Worm (Caenorhabditis elegans): ENCODE data around the gene fut-2.

Gene fut-2

DNA sequence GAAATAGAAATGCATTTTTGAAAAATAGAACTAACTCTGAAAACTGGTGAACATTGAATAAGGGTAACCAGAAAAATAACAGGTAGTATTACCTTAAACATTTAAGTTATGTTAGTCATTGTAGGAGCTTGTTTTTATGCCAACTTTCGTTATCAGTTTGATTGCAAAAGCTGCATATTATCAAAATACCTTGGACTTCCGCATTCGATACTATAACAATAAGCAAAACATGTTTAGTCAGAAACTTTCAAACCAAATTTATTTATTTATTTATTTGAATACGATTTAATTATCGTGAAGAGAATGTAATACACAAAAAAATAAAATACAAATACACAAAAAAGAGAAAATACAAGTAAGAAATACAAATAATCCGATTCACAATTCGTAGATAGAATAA lies 21.4 kb downstream of the fut-2 start, which contains the start of gene K04A8.19:
K04A8.19 (minus strand) TSS at position 101 of the 400 bp plus-strand sequence.
- TF ChIP-seq arid-1 (GFP tag; conservative IDR thresholded peaks at IDR 0.05), result no peak
- no peak for TF ChIP-seq hlh-30 (tag; optimal IDR thresholded peaks at IDR 0.05; ENCODE audit: insufficient read depth)
- no peak for TF ChIP-seq dmd-8 (GFP tag; IDR thresholded peaks at IDR 0.05)
- TF ChIP-seq fos-1 (tag; optimal IDR thresholded peaks at IDR 0.05), result no peak
- TF ChIP-seq mxl-2 (GFP tag; conservative IDR thresholded peaks at IDR 0.05), result no peak
- no peak for TF ChIP-seq tra-1 (GFP tag; IDR thresholded peaks at IDR 0.05)
- TF ChIP-seq egl-43 (GFP tag; IDR thresholded peaks at IDR 0.05), result no peak
- no peak for TF ChIP-seq mxl-3 (GFP tag; optimal IDR thresholded peaks at IDR 0.05)
- no peak for TF ChIP-seq Y105C5A.15 (GFP tag; IDR thresholded peaks at IDR 0.05)
- TF ChIP-seq nhr-41 (GFP tag; IDR thresholded peaks at IDR 0.05), result no peak
- no peak for TF ChIP-seq T20F7.1 (GFP tag; optimal IDR thresholded peaks at IDR 0.05)
- no peak for TF ChIP-seq nhr-25 (tag; optimal IDR thresholded peaks at IDR 0.05; ENCODE audit: borderline replicate concordance, insufficient read depth)

DNA sequence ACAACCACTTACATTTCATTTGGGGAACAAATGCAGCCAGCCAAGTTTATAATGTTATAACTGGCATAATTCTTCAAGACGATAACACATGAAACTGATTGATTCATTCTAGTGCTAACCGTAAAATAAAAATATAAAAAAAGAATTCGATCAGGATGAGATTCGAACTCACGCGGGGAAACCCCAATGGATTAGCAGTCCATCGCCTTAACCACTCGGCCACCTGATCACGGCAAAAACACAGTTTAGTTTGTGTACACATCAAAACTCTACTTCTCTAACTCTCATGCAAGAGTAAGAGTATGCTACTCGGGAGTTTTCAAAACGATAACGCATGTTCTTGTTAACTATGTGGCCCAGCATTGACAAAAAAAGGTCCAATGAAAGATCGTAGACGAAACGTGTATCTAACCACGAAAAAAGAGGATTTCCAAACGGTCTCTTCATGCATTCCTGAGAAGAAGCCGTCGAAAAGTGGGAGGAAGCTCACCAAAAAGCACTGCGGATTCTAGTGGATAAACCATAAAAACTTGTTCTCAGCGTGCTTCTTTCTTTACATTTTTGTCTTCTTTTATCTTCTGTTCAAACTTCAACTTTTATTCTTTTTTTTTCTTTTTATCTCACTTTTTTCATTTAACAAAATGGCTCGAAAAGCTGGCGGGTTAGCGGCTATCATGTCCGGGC lies 23.8 kb downstream of the fut-2 start, which contains the start of gene twk-10:
twk-10 (plus strand) TSS at position 634 of the 684 bp plus-strand sequence.
- peak; percentile 78 for TF ChIP-seq vab-7 (GFP tag; IDR thresholded peaks at IDR 0.05)
- TF ChIP-seq F10B5.3 (tag; optimal IDR thresholded peaks at IDR 0.05), result no peak
- TF ChIP-seq nhr-48 (tag; optimal IDR thresholded peaks at IDR 0.05), result no peak
- no peak for TF ChIP-seq lin-15B (tag; optimal IDR thresholded peaks at IDR 0.05)
- TF ChIP-seq ceh-20 (GFP tag; IDR thresholded peaks at IDR 0.05), result no peak
- peak; percentile 63 for TF ChIP-seq dve-1 (tag; optimal IDR thresholded peaks at IDR 0.05; ENCODE audit: insufficient read depth)
- TF ChIP-seq aly-2 (tag; optimal IDR thresholded peaks at IDR 0.05), result no peak
- peak; percentile 26 for TF ChIP-seq nhr-28 (tag; optimal IDR thresholded peaks at IDR 0.05)
- peak; percentile 70; the same call in 1 of the 2 replicates for TF ChIP-seq ceh-44 (GFP tag; IDR thresholded peaks at IDR 0.05)
- no peak for TF ChIP-seq ceh-28 (tag; optimal IDR thresholded peaks at IDR 0.05)
- no peak for TF ChIP-seq mxl-3 (GFP tag; optimal IDR thresholded peaks at IDR 0.05)
- TF ChIP-seq nhr-76 (tag; optimal IDR thresholded peaks at IDR 0.05), result no peak
- TF ChIP-seq set-16 (GFP tag; IDR thresholded peaks at IDR 0.05), result no peak
- no peak for TF ChIP-seq cey-2 (tag; optimal IDR thresholded peaks at IDR 0.05; ENCODE audit: borderline replicate concordance, insufficient read depth)
- no peak for TF ChIP-seq snpc-4 (tag; optimal IDR thresholded peaks at IDR 0.05)
- no peak for TF ChIP-seq fkh-10 (GFP tag; optimal IDR thresholded peaks at IDR 0.05)
- no peak for TF ChIP-seq nhr-10 (tag; optimal IDR thresholded peaks at IDR 0.05)
- no peak for TF ChIP-seq tag-97 (GFP tag; IDR thresholded peaks at IDR 0.05)
- TF ChIP-seq T20F7.1 (GFP tag; optimal IDR thresholded peaks at IDR 0.05), result no peak
- TF ChIP-seq F49E8.2 (tag; optimal IDR thresholded peaks at IDR 0.05; ENCODE audit: borderline replicate concordance), result no peak
- 0 out of 2 replicates have a peak, but pooled peaks have one; percentile 34 for TF ChIP-seq nhr-41 (GFP tag; IDR thresholded peaks at IDR 0.05)
- TF ChIP-seq hmg-1.1 (GFP tag; IDR thresholded peaks at IDR 0.05), result peak; percentile 41; the same call in 1 of the 2 replicates
- TF ChIP-seq mdt-29 (GFP tag; IDR thresholded peaks at IDR 0.05), result peak; percentile 64; the same call in 1 of the 2 replicates
- no peak for TF ChIP-seq ZK546.5 (tag; optimal IDR thresholded peaks at IDR 0.05)
- TF ChIP-seq gei-8 (GFP tag; optimal IDR thresholded peaks at IDR 0.05), result no peak
- TF ChIP-seq hif-1 (tag; optimal IDR thresholded peaks at IDR 0.05), result no peak
- peak; percentile 21 for TF ChIP-seq duxl-1 (tag; optimal IDR thresholded peaks at IDR 0.05; ENCODE audit: poor library complexity)
- TF ChIP-seq unc-130 (GFP tag; optimal IDR thresholded peaks at IDR 0.05), result peak; percentile 21
- TF ChIP-seq dmd-8 (GFP tag; IDR thresholded peaks at IDR 0.05), result peak; percentile 76; the same call in 1 of the 2 replicates
- no peak for TF ChIP-seq lir-3 (tag; optimal IDR thresholded peaks at IDR 0.05)
- TF ChIP-seq php-3 (GFP tag; IDR thresholded peaks at IDR 0.05), result no peak
- TF ChIP-seq F37D6.2 (tag; optimal IDR thresholded peaks at IDR 0.05), result no peak
- no peak for TF ChIP-seq nhr-25 (tag; optimal IDR thresholded peaks at IDR 0.05; ENCODE audit: borderline replicate concordance, insufficient read depth)
- no peak for TF ChIP-seq ceh-32 (tag; optimal IDR thresholded peaks at IDR 0.05; ENCODE audit: poor library complexity)
- no peak for TF ChIP-seq mxl-2 (GFP tag; conservative IDR thresholded peaks at IDR 0.05)
- TF ChIP-seq lin-13 (GFP tag; optimal IDR thresholded peaks at IDR 0.05), result no peak
- no peak for TF ChIP-seq saeg-2 (GFP tag; IDR thresholded peaks at IDR 0.05)
- peak in 1 of 2 experiments; percentile 62 for TF ChIP-seq daf-16 (GFP tag; optimal IDR thresholded peaks at IDR 0.05)
- TF ChIP-seq daf-16 (tag; optimal IDR thresholded peaks at IDR 0.05), result peak; percentile 46
- no peak for TF ChIP-seq zfp-3 (GFP tag; conservative IDR thresholded peaks at IDR 0.05)

Data from whole organism, L4 larva.